Worm (Caenorhabditis elegans) whole organism, young adult: ENCODE measurements around the gene Y49E10.21.

ENCODE experiments used
- B0019.2 ChIP-seq: fragments of 200-800 bp; sonication (Bioruptor generic); conservative IDR thresholded peaks from 2 replicates; pipeline ENCODE4 v1.3.6; 2022; ENCODE audit warnings: missing genetic modification reagents, missing genetic modification characterization, missing compliant biosample characterization
- B0035.1 ChIP-seq: sonication (generic microtip); optimal IDR thresholded peaks from 2 replicates; lab custom pipeline; 2016; ENCODE audit warnings: missing genetic modification characterization, mild to moderate bottlenecking, missing compliant biosample characterization, missing genotype, missing genetic modification reagents
- B0261.1 ChIP-seq: sonication (generic microtip); optimal IDR thresholded peaks from 2 replicates; lab custom pipeline; 2016; ENCODE audit warnings: mild to moderate bottlenecking, missing genetic modification characterization, moderate library complexity, missing compliant biosample characterization
- B0336.3 ChIP-seq: fragments of 200-800 bp; sonication (Bioruptor generic); IDR thresholded peaks from 2 replicates; pipeline ENCODE4 v1.3.6; 2022; ENCODE audit warnings: missing genetic modification characterization, missing compliant biosample characterization
- F37B4.10 ChIP-seq: fragments of 200-800 bp; sonication (Bioruptor generic); IDR thresholded peaks from 2 replicates; pipeline ENCODE4 v1.3.6; 2022; ENCODE audit warnings: missing genetic modification characterization, missing compliant biosample characterization
- F55B11.4 ChIP-seq: sonication (generic microtip); optimal IDR thresholded peaks from 2 replicates; lab custom pipeline; 2016; ENCODE audit warnings: missing compliant biosample characterization, missing genetic modification characterization, borderline replicate concordance; ENCODE audit not compliant: insufficient read depth
- F57C9.4 ChIP-seq: sonication (generic microtip); optimal IDR thresholded peaks from 2 replicates; lab custom pipeline; 2017; ENCODE audit warnings: mild to moderate bottlenecking, missing genetic modification characterization, missing compliant biosample characterization
- K12H6.12 ChIP-seq: fragments of 200-800 bp; sonication (Bioruptor generic); optimal IDR thresholded peaks from 2 replicates; lab custom pipeline; 2018; ENCODE audit warnings: mild to moderate bottlenecking, missing genetic modification characterization, missing compliant biosample characterization
- T07F8.4 ChIP-seq: sonication (generic microtip); optimal IDR thresholded peaks from 2 replicates; lab custom pipeline; 2016; ENCODE audit warnings: mild to moderate bottlenecking, missing genetic modification characterization, moderate library complexity, missing compliant biosample characterization
- T26A5.8 ChIP-seq: sonication (generic microtip); optimal IDR thresholded peaks from 2 replicates; lab custom pipeline; 2016; ENCODE audit warnings: missing genetic modification characterization, missing compliant biosample characterization
- Y53G8AR.9 ChIP-seq: fragments of 200-800 bp; sonication (Bioruptor generic); conservative IDR thresholded peaks from 2 replicates; pipeline ENCODE4 v1.3.6; 2022; ENCODE audit warnings: missing genetic modification reagents, missing genetic modification characterization, missing compliant biosample characterization
- ZK185.1 ChIP-seq: sonication (generic microtip); optimal IDR thresholded peaks from 2 replicates; lab custom pipeline; 2016; ENCODE audit warnings: mild to moderate bottlenecking, missing genetic modification characterization, missing compliant biosample characterization; ENCODE audit not compliant: poor library complexity, severe bottlenecking
- aptf-2 ChIP-seq: fragments of 200-800 bp; sonication (Bioruptor generic); conservative IDR thresholded peaks from 2 replicates; pipeline ENCODE4 v1.3.6; 2022; ENCODE audit warnings: missing genetic modification reagents, missing genetic modification characterization, missing compliant biosample characterization
- athp-1 ChIP-seq: sonication (generic microtip); optimal IDR thresholded peaks from 2 replicates; lab custom pipeline; 2017; ENCODE audit warnings: mild to moderate bottlenecking, missing genetic modification characterization, missing compliant biosample characterization
- attf-3 ChIP-seq: fragments of 200-800 bp; sonication (Bioruptor generic); conservative IDR thresholded peaks from 2 replicates; pipeline ENCODE4 v1.3.6; 2022; ENCODE audit warnings: missing genetic modification reagents, missing genetic modification characterization, missing compliant biosample characterization
- attf-5 ChIP-seq: fragments of 200-800 bp; sonication (Bioruptor generic); optimal IDR thresholded peaks from 2 replicates; lab custom pipeline; 2018; ENCODE audit warnings: mild to moderate bottlenecking, missing genetic modification characterization, missing compliant biosample characterization
- attf-6 ChIP-seq: fragments of 200-800 bp; sonication (Bioruptor generic); IDR thresholded peaks from 2 replicates; pipeline ENCODE4 v1.3.6; 2022; ENCODE audit warnings: missing genetic modification reagents, missing genetic modification characterization, missing compliant biosample characterization
- ceh-91 ChIP-seq: fragments of 200-800 bp; sonication (Bioruptor generic); IDR thresholded peaks from 2 replicates; pipeline ENCODE4 v1.3.6; 2022; ENCODE audit warnings: missing genetic modification reagents, missing genetic modification characterization, missing compliant biosample characterization
- dox-1 ChIP-seq: fragments of 200-800 bp; sonication (Bioruptor generic); IDR thresholded peaks from 2 replicates; pipeline ENCODE4 v1.3.6; 2022; ENCODE audit warnings: missing genetic modification reagents, missing genetic modification characterization, missing compliant biosample characterization
- dpl-1 ChIP-seq: fragments of 150-350 bp; optimal IDR thresholded peaks from 2 replicates; lab custom pipeline; 2014; ENCODE audit warnings: missing biosample characterization, missing genetic modification reagents, missing genetic modification characterization
- efl-1 ChIP-seq: fragments of 150-350 bp; optimal IDR thresholded peaks from 2 replicates; lab custom pipeline; 2014; ENCODE audit warnings: missing biosample characterization, missing genetic modification reagents, missing genetic modification characterization
- egl-44 ChIP-seq: fragments of 200-800 bp; sonication (Bioruptor generic); IDR thresholded peaks from 2 replicates; pipeline ENCODE4 v1.3.6; 2022; ENCODE audit warnings: missing genetic modification reagents, missing genetic modification characterization, missing compliant biosample characterization
- egrh-3 ChIP-seq: fragments of 200-800 bp; sonication (Bioruptor generic); IDR thresholded peaks from 2 replicates; pipeline ENCODE4 v1.3.6; 2022; ENCODE audit warnings: missing genetic modification reagents, missing genetic modification characterization, missing compliant biosample characterization
- ekl-4 ChIP-seq: fragments of 200-800 bp; sonication (Bioruptor generic); IDR thresholded peaks from 2 replicates; pipeline ENCODE4 v1.3.6; 2022; ENCODE audit warnings: missing genetic modification reagents, missing genetic modification characterization, missing compliant biosample characterization
- hlh-26 ChIP-seq: fragments of 200-800 bp; sonication (Bioruptor generic); conservative IDR thresholded peaks from 2 replicates; pipeline ENCODE4 v1.3.6; 2022; ENCODE audit warnings: missing genetic modification reagents, missing genetic modification characterization, missing compliant biosample characterization
- hmg-20 ChIP-seq: fragments of 200-800 bp; sonication (Bioruptor generic); IDR thresholded peaks from 2 replicates; pipeline ENCODE4 v1.3.6; 2022; ENCODE audit warnings: missing genetic modification reagents, missing genetic modification characterization, missing compliant biosample characterization
- hsf-1 ChIP-seq: fragments of 200-800 bp; sonication (Bioruptor generic); IDR thresholded peaks from 2 replicates; pipeline ENCODE4 v1.3.6; 2022; ENCODE audit warnings: missing genetic modification reagents, missing genetic modification characterization, missing compliant biosample characterization
- let-607 ChIP-seq, 2 experiments: fragments of 200-800 bp in 1 of 2; sonication (Bioruptor generic) in 1 of 2; sonication (generic microtip) in 1 of 2; optimal IDR thresholded peaks; 2 replicates each; lab custom pipeline; 2016 to 2018; ENCODE audit warnings: mild to moderate bottlenecking in 2 of 2, missing compliant biosample characterization in 2 of 2, missing genetic modification characterization in 2 of 2, moderate library complexity in 2 of 2, missing genotype in 1 of 2
- lin-40 ChIP-seq: sonication (generic microtip); optimal IDR thresholded peaks from 2 replicates; lab custom pipeline; 2016; ENCODE audit warnings: missing genetic modification characterization, mild to moderate bottlenecking, missing compliant biosample characterization, missing genotype, missing genetic modification reagents
- lin-54 ChIP-seq: fragments of 200-800 bp; sonication (Bioruptor generic); optimal IDR thresholded peaks from 2 replicates; lab custom pipeline; 2018; ENCODE audit warnings: mild to moderate bottlenecking, missing genetic modification characterization, missing compliant biosample characterization
- lir-1 ChIP-seq: fragments of 200-800 bp; sonication (Bioruptor generic); conservative IDR thresholded peaks from 2 replicates; pipeline ENCODE4 v1.3.6; 2022; ENCODE audit warnings: missing genetic modification reagents, missing genetic modification characterization, missing compliant biosample characterization
- mel-28 ChIP-seq: sonication (generic microtip); optimal IDR thresholded peaks from 2 replicates; lab custom pipeline; 2016; ENCODE audit warnings: borderline replicate concordance, mild to moderate bottlenecking, missing genetic modification characterization, missing compliant biosample characterization
- nfya-1 ChIP-seq: sonication (generic microtip); optimal IDR thresholded peaks from 2 replicates; lab custom pipeline; 2017; ENCODE audit warnings: antibody characterized with exemption, missing compliant biosample characterization, missing genetic modification characterization, borderline replicate concordance; ENCODE audit not compliant: insufficient read depth
- nhr-120 ChIP-seq: fragments of 200-800 bp; sonication (Bioruptor generic); IDR thresholded peaks from 2 replicates; pipeline ENCODE4 v1.3.6; 2022; ENCODE audit warnings: missing genetic modification characterization, missing compliant biosample characterization
- pha-4 ChIP-seq: fragments of 150-350 bp; sonication (generic microtip); optimal IDR thresholded peaks from 2 replicates; lab custom pipeline; 2014; ENCODE audit warnings: missing biosample characterization, missing genetic modification reagents, missing genetic modification characterization
- rcor-1 ChIP-seq: fragments of 200-800 bp; sonication (Bioruptor generic); IDR thresholded peaks from 2 replicates; pipeline ENCODE4 v1.3.6; 2022; ENCODE audit warnings: missing genetic modification reagents, missing genetic modification characterization, missing compliant biosample characterization
- sdz-38 ChIP-seq: sonication (generic microtip); optimal IDR thresholded peaks from 2 replicates; lab custom pipeline; 2016; ENCODE audit warnings: missing genotype, missing genetic modification characterization, missing compliant biosample characterization
- snpc-3.4 ChIP-seq: sonication (generic microtip); optimal IDR thresholded peaks from 2 replicates; lab custom pipeline; 2017; ENCODE audit warnings: missing genetic modification characterization, mild to moderate bottlenecking, missing compliant biosample characterization, antibody characterized with exemption, moderate library complexity, missing genotype, missing genetic modification reagents
- snpc-4 ChIP-seq, 5 experiments: fragments of 150-350 bp in 1 of 5; sonication (generic microtip) in 4 of 5; optimal IDR thresholded peaks; 2 replicates each; lab custom pipeline; 2014 to 2018; ENCODE audit warnings: missing genetic modification characterization in 5 of 5, missing biosample characterization in 3 of 5, antibody characterized with exemption in 2 of 5, mild to moderate bottlenecking in 2 of 5, missing compliant biosample characterization in 2 of 5, missing genotype in 2 of 5, moderate library complexity in 2 of 5, missing genetic modification reagents in 1 of 5
- somi-1 ChIP-seq: fragments of 200-800 bp; sonication (Bioruptor generic); optimal IDR thresholded peaks from 2 replicates; lab custom pipeline; 2018; ENCODE audit warnings: mild to moderate bottlenecking, missing genetic modification characterization, missing compliant biosample characterization
- unc-62 ChIP-seq: fragments of 150-350 bp; optimal IDR thresholded peaks from 2 replicates; lab custom pipeline; 2014; ENCODE audit warnings: missing biosample characterization, missing genetic modification reagents, missing genetic modification characterization
- xnd-1 ChIP-seq: sonication (generic microtip); optimal IDR thresholded peaks from 2 replicates; lab custom pipeline; 2016; ENCODE audit warnings: missing genotype, missing genetic modification reagents, missing genetic modification characterization, missing compliant biosample characterization
- zfh-2 ChIP-seq: fragments of 200-800 bp; sonication (Bioruptor generic); conservative IDR thresholded peaks from 2 replicates; pipeline ENCODE4 v1.3.6; 2022; ENCODE audit warnings: missing genetic modification reagents, missing genetic modification characterization, missing compliant biosample characterization
- zim-3 ChIP-seq: sonication (generic microtip); optimal IDR thresholded peaks from 2 replicates; lab custom pipeline; 2017; ENCODE audit warnings: mild to moderate bottlenecking, missing genetic modification characterization, moderate library complexity, missing compliant biosample characterization
- ztf-22 ChIP-seq: fragments of 200-800 bp; sonication (Bioruptor generic); optimal IDR thresholded peaks from 2 replicates; lab custom pipeline; 2018; ENCODE audit warnings: mild to moderate bottlenecking, missing genetic modification characterization, moderate library complexity, missing compliant biosample characterization
- ztf-28 ChIP-seq: fragments of 200-800 bp; sonication (Bioruptor generic); IDR thresholded peaks from 2 replicates; pipeline ENCODE4 v1.3.6; 2022; ENCODE audit warnings: missing genetic modification reagents, missing genetic modification characterization, missing compliant biosample characterization
- ztf-3 ChIP-seq: fragments of 200-800 bp; sonication (Bioruptor generic); optimal IDR thresholded peaks from 2 replicates; lab custom pipeline; 2018; ENCODE audit warnings: mild to moderate bottlenecking, missing genetic modification characterization, missing compliant biosample characterization
- ztf-6 ChIP-seq: fragments of 200-800 bp; sonication (Bioruptor generic); IDR thresholded peaks from 2 replicates; pipeline ENCODE4 v1.3.6; 2022; ENCODE audit warnings: missing genetic modification reagents, missing genetic modification characterization, missing compliant biosample characterization

Gene Y49E10.21

DNA sequence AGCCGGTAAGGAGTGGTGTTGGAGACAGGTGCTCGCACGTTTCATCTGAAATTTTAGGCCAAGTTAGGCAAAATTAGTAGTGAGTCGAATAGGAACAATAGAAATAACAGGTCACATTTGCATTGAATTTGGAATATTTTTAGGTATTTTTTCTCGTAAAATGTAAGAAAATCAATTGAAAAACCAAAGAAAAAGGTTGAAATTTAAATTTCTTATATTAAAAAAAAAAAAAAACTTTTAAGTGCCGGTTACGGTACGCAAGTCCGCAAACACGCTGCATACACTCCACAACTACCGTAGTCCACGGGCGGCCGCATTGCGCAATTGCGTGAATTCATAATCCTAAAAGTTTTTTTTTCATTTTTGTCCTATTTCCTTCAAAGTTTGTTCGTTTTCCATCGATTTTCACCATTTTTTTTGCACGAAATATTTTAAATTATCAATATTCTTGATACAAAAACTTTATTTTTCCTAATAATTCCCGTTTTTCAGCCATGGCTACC, 38.2 kb downstream of the Y49E10.21 start, which contains the start of the genes Y111B2A.1 and Y111B2A.2 (continued):
- no peak for TF ChIP-seq sdz-38 (tag; lab: Kevin White, UChicago)
- no peak for TF ChIP-seq ztf-6
- TF ChIP-seq mel-28 = no peak
- TF ChIP-seq let-607 (tag; optimal IDR thresholded peaks at IDR 0.05; lab: Kevin White, UChicago) = no peak
- peak; percentile 79 for TF ChIP-seq ceh-91 (GFP tag; lab: Robert Waterston, UW)
- TF ChIP-seq T07F8.4 (tag; lab: Kevin White, UChicago) = no peak
- no peak for TF ChIP-seq hlh-26 (GFP tag; lab: Robert Waterston, UW)
- TF ChIP-seq T26A5.8 (tag; lab: Kevin White, UChicago) = no peak
- TF ChIP-seq lir-1 (GFP tag; lab: Robert Waterston, UW) = no peak
- no peak for TF ChIP-seq ztf-3 (GFP tag; lab: Kevin White, UChicago)
- no peak for TF ChIP-seq lin-40 (tag; lab: Kevin White, UChicago)
- TF ChIP-seq aptf-2 (GFP tag; lab: Robert Waterston, UW) = no peak
- TF ChIP-seq rcor-1 (GFP tag; lab: Robert Waterston, UW) = no peak
- no peak for TF ChIP-seq zfh-2
- no peak for TF ChIP-seq attf-6 (GFP tag; lab: Robert Waterston, UW)
- no peak for TF ChIP-seq athp-1 (tag; lab: Kevin White, UChicago)
- no peak for TF ChIP-seq B0261.1 (tag; lab: Kevin White, UChicago)
- no peak for TF ChIP-seq snpc-4 (GFP tag; optimal IDR thresholded peaks at IDR 0.05; lab: Kevin White, UChicago)
- TF ChIP-seq snpc-4 (tag; optimal IDR thresholded peaks at IDR 0.05; lab: Kevin White, UChicago) = peak in 1 of 4 experiments; percentile 24
- TF ChIP-seq B0019.2 (GFP tag; lab: Robert Waterston, UW) = peak; percentile 71
- TF ChIP-seq dox-1 (GFP tag; lab: Robert Waterston, UW) = no peak
- TF ChIP-seq attf-3 (GFP tag; lab: Robert Waterston, UW) = no peak
- TF ChIP-seq Y53G8AR.9 (GFP tag; lab: Robert Waterston, UW) = no peak
- TF ChIP-seq F37B4.10 (GFP tag; lab: Robert Waterston, UW) = no peak
- TF ChIP-seq pha-4 = no peak
- no peak for TF ChIP-seq ZK185.1 (tag; lab: Kevin White, UChicago)
- TF ChIP-seq nfya-1 (tag; lab: Kevin White, UChicago) = no peak
- TF ChIP-seq ztf-22 (GFP tag; lab: Kevin White, UChicago) = no peak
- TF ChIP-seq hsf-1 (GFP tag; lab: Robert Waterston, UW) = no peak
- TF ChIP-seq somi-1 (GFP tag; lab: Kevin White, UChicago) = no peak
- peak; percentile 52 for TF ChIP-seq efl-1 (GFP tag; lab: Kevin White, UChicago)
- TF ChIP-seq ekl-4 (GFP tag; lab: Robert Waterston, UW) = no peak
- TF ChIP-seq attf-5 = no peak
- TF ChIP-seq dpl-1 (GFP tag; lab: Kevin White, UChicago) = peak; percentile 29
- no peak for TF ChIP-seq B0336.3
- TF ChIP-seq ztf-28 (GFP tag; lab: Robert Waterston, UW) = no peak
- no peak for TF ChIP-seq F57C9.4 (tag; lab: Kevin White, UChicago)
- no peak for TF ChIP-seq B0035.1
- TF ChIP-seq snpc-3.4 (tag; lab: Kevin White, UChicago) = peak; percentile 51
- no peak for TF ChIP-seq xnd-1
- no peak for TF ChIP-seq F55B11.4 (tag; lab: Kevin White, UChicago)
- no peak for TF ChIP-seq zim-3 (tag; lab: Kevin White, UChicago)
- TF ChIP-seq hmg-20 (GFP tag; lab: Robert Waterston, UW) = no peak
- peak; percentile 48 for TF ChIP-seq lin-54 (GFP tag; lab: Kevin White, UChicago)
- TF ChIP-seq egl-44 (GFP tag; lab: Robert Waterston, UW) = no peak
- TF ChIP-seq unc-62 (GFP tag; lab: Kevin White, UChicago) = no peak
- no peak for TF ChIP-seq nhr-120 (GFP tag; lab: Robert Waterston, UW)
- TF ChIP-seq K12H6.12 (tag; lab: Kevin White, UChicago) = no peak
- TF ChIP-seq egrh-3 (GFP tag; lab: Robert Waterston, UW) = no peak
